Worm (Caenorhabditis elegans) whole organism, young adult: ENCODE measurements around the gene T23B7.2.

ENCODE experiments used
- C06A6.2 ChIP-seq: fragments of 200-800 bp; sonication (Bioruptor generic); conservative IDR thresholded peaks from 2 replicates; pipeline ENCODE4 v1.3.6; 2022; ENCODE audit warnings: missing genetic modification characterization, missing compliant biosample characterization
- F23B12.7 ChIP-seq: sonication (generic microtip); optimal IDR thresholded peaks from 2 replicates; lab custom pipeline; 2017; ENCODE audit warnings: missing genetic modification characterization, mild to moderate bottlenecking, missing compliant biosample characterization, antibody characterized with exemption, moderate library complexity; ENCODE audit not compliant: insufficient read depth
- ama-1 ChIP-seq, 3 experiments: fragments of 150-350 bp in 1 of 3; sonication (generic microtip) in 2 of 3; optimal IDR thresholded peaks; 2 replicates each; lab custom pipeline; 2014 to 2018; ENCODE audit warnings: missing biosample characterization in 2 of 3, missing genetic modification characterization in 2 of 3, missing genetic modification reagents in 2 of 3
- attf-3 ChIP-seq: fragments of 200-800 bp; sonication (Bioruptor generic); conservative IDR thresholded peaks from 2 replicates; pipeline ENCODE4 v1.3.6; 2022; ENCODE audit warnings: missing genetic modification reagents, missing genetic modification characterization, missing compliant biosample characterization
- nfyb-1 ChIP-seq: fragments of 200-800 bp; sonication (Bioruptor generic); IDR thresholded peaks from 2 replicates; pipeline ENCODE4 v1.3.6; 2022; ENCODE audit warnings: missing genetic modification reagents, missing genetic modification characterization, missing compliant biosample characterization
- repo-1 ChIP-seq: sonication (generic microtip); optimal IDR thresholded peaks from 2 replicates; lab custom pipeline; 2017; ENCODE audit warnings: mild to moderate bottlenecking, missing genetic modification characterization, missing compliant biosample characterization
- sptf-2 ChIP-seq: fragments of 200-800 bp; sonication (Bioruptor generic); optimal IDR thresholded peaks from 2 replicates; lab custom pipeline; 2018; ENCODE audit warnings: mild to moderate bottlenecking, missing genetic modification characterization, missing compliant biosample characterization
- unc-62 ChIP-seq: fragments of 150-350 bp; optimal IDR thresholded peaks from 2 replicates; lab custom pipeline; 2014; ENCODE audit warnings: missing biosample characterization, missing genetic modification reagents, missing genetic modification characterization

DNA sequence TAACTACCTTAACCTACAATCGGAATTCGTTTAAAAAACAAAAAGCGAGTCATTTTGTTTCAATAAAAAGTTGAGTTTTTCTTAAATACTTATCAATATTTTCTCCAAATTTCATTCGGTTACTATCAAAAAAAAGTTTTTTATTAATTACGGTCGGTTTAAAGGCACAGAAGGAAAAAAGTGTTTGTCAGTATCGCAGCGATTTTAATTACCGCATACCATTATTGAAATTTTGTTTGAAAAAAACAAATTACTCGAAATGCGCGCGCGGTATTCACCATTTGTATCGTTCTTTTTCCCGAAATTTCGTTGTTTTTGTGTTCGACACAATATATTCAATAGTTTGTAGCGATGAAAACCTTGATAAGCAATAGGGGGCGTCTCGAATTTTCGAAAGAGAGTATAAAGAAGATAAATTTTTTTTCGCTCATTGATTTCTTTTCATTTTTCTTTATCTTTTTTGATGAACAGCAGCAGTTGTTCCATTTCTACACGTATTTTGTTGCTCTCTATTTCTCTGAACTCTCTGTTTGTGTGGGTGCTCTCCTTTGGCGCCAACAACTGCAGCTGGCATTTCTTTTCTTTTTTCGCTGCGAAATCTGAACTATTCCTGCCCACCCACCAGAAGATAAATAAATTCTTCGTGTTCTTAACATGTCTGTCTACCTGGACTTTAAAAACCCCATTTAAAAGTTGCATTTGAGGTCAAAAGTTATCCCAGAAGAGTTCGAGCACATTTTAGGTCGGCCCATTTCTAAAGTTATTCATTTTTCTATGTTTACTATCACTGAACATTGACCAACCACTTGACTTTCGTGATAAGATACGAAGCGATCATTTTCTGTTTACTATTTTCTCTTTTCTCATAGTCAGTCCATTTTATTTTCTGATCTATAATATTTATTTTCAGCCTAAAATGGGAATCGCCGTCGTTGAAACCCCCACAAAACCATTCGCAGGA, 46.8 kb upstream of the T23B7.2 start, which contains the start of gene pgm-1:
- TF ChIP-seq unc-62 (GFP tag; lab: Kevin White, UChicago) (no peak), C06A6.2 (no peak), sptf-2 (no peak), nfyb-1 (GFP tag; lab: Robert Waterston, UW) (no peak), ama-1 (optimal IDR thresholded peaks at IDR 0.05; lab: Kevin White, UChicago) (no peak), ama-1 (GFP tag; optimal IDR thresholded peaks at IDR 0.05; lab: Kevin White, UChicago) (no peak), repo-1 (no peak), attf-3 (GFP tag; lab: Robert Waterston, UW) (no peak), F23B12.7 (tag; lab: Kevin White, UChicago) (no peak)
